Fruit fly (Drosophila melanogaster): Measurements from ENCODE around the gene alphaTub67C.

- no peak for TF ChIP-seq Dll (optimal IDR thresholded peaks at IDR 0.05)
- no peak for TF ChIP-seq CG8478 (optimal IDR thresholded peaks at IDR 0.05)
- TF ChIP-seq pan (optimal IDR thresholded peaks at IDR 0.05), result no peak
- no peak for TF ChIP-seq EcR (GFP tag; optimal IDR thresholded peaks at IDR 0.05)
Observed at dm6 chr3L:9698193-9698642, 17.1 kb downstream of the alphaTub67C start, which contains the start of gene Ubc4.
